Fruit fly (Drosophila melanogaster) whole organism: ENCODE data around the gene CG12236.

Experiments used
- CG8478 ChIP-seq: fragments of >200 bp; optimal IDR thresholded peaks from 2 replicates; lab custom pipeline; 2018; ENCODE audit warnings: inconsistent platforms
- pan ChIP-seq: fragments of >200 bp; optimal IDR thresholded peaks from 2 replicates; lab custom pipeline; 2017
- usp ChIP-seq: fragments of >200 bp; optimal IDR thresholded peaks from 2 replicates; lab custom pipeline; 2017; ENCODE audit warnings: missing biosample characterization, missing genetic modification characterization, mixed read lengths

dm6 chrX:5935072-5935738, 27.3 kb downstream of the CG12236 start:
- TF ChIP-seq CG8478 (lab: Kevin White, UChicago) (no peak), pan (lab: Kevin White, UChicago) (no peak), usp (no peak)
